Worm (Caenorhabditis elegans): Measurements from ENCODE around the gene F19G12.1.

DNA sequence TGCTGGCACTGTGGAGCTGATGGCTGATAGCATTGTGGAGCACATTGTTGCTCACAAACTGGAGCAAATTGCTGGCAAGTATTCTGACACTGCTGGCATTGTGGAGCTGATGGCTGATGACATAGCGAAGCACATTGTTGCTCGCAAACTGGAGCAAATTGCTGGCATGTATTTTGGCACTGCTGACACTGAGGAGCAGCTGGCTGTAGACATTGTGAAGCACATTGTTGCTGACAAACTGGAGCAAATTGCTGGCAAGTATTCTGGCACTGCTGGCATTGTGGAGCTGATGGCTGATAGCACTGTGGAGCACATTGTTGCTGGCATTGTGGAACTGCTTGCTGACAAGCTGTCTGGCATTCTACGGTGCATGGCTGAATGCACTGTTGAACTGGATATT, 21.6 kb upstream of the F19G12.1 start:
- no peak for TF ChIP-seq him-1 (tag; optimal IDR thresholded peaks at IDR 0.05)
- no peak for TF ChIP-seq W03F9.2 (tag; optimal IDR thresholded peaks at IDR 0.05)
- no peak for TF ChIP-seq dao-5 (tag; optimal IDR thresholded peaks at IDR 0.05)

Data from whole organism, L4/young adult.